Worm (Caenorhabditis elegans) whole organism, L4/young adult: ENCODE data around the gene Y55B1BL.1.

Source experiments
- dao-5 ChIP-seq: sonication (generic microtip); optimal IDR thresholded peaks from 2 replicates; lab custom pipeline; 2016; ENCODE audit warnings: missing genotype, missing genetic modification characterization, moderate library complexity, missing compliant biosample characterization
- him-1 ChIP-seq: sonication (generic microtip); optimal IDR thresholded peaks from 2 replicates; lab custom pipeline; 2016; ENCODE audit warnings: missing genotype, missing genetic modification reagents, missing genetic modification characterization, missing compliant biosample characterization

DNA sequence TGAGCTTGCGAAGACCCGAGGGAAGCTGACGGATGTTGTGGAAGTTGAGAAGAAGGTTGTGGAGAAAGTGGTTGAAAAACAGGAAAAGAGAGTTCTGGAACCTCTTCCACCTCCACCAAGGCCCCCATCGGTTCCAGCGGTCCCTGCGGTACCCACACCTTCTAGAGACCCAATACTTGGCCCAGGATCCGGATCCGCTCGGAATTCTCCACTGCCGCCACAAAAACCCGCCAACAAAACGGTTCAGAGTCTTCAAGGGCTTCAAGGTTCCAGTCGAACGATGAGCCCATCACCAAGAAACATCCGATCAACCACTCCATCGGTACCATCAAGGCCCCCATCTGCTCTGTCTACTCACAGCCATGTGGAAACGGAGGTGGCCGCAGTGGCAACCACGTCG is 34.8 kb downstream of the Y55B1BL.1 start:
- no peak for TF ChIP-seq him-1
- TF ChIP-seq dao-5 = no peak
